Worm (Caenorhabditis elegans): ENCODE results near the gene C05G5.5.
A peak's percentile ranks its signal among the peaks of the same experiment; 100 is the strongest.

The C05G5.5 gene

ce11 chrX:14721098-14721497 is 39.8 kb downstream of the C05G5.5 start, which contains the start of gene F33C8.2:
F33C8.2 (plus strand) TSS chrX:14721398.
- TF ChIP-seq hnd-1 (tag; optimal IDR thresholded peaks at IDR 0.05) (no peak), pes-1 (GFP tag; IDR thresholded peaks at IDR 0.05) (no peak), ets-7 (tag; optimal IDR thresholded peaks at IDR 0.05) (no peak), scrt-1 (GFP tag; IDR thresholded peaks at IDR 0.05) (no peak), F13C5.2 (tag; optimal IDR thresholded peaks at IDR 0.05) (no peak), tra-4 (tag; optimal IDR thresholded peaks at IDR 0.05) (no peak), flt-1 (GFP tag; IDR thresholded peaks at IDR 0.05) (no peak), tbx-37 (GFP tag; conservative IDR thresholded peaks at IDR 0.05) (no peak)

- TF ChIP-seq ets-7 (tag; optimal IDR thresholded peaks at IDR 0.05) = no peak
- TF ChIP-seq hmbx-1 (tag; optimal IDR thresholded peaks at IDR 0.05) = no peak
- TF ChIP-seq aly-1 (tag; optimal IDR thresholded peaks at IDR 0.05) = no peak
- TF ChIP-seq pes-1 (GFP tag; IDR thresholded peaks at IDR 0.05) = no peak
- no peak for TF ChIP-seq hmg-4 (GFP tag; optimal IDR thresholded peaks at IDR 0.05)
- TF ChIP-seq B0310.2 (tag; optimal IDR thresholded peaks at IDR 0.05) = no peak
- no peak for TF ChIP-seq ceh-36 (tag; optimal IDR thresholded peaks at IDR 0.05)
- TF ChIP-seq tbx-11 (GFP tag; IDR thresholded peaks at IDR 0.05) = no peak
- TF ChIP-seq tbx-37 (GFP tag; conservative IDR thresholded peaks at IDR 0.05) = no peak
- TF ChIP-seq ceh-13 (GFP tag; optimal IDR thresholded peaks at IDR 0.05) = no peak
- TF ChIP-seq tra-4 (tag; optimal IDR thresholded peaks at IDR 0.05) = no peak
- no peak for TF ChIP-seq ama-1 (optimal IDR thresholded peaks at IDR 0.05)
Measured at ce11 chrX:14717782-14718181, 43.1 kb downstream of the C05G5.5 start.

- TF ChIP-seq sea-1 (GFP tag; conservative IDR thresholded peaks at IDR 0.05) = no peak
- no peak for TF ChIP-seq ama-1 (optimal IDR thresholded peaks at IDR 0.05)
- TF ChIP-seq ets-7 (tag; optimal IDR thresholded peaks at IDR 0.05) = no peak
- no peak for TF ChIP-seq hmbx-1 (tag; optimal IDR thresholded peaks at IDR 0.05)
- TF ChIP-seq scrt-1 (GFP tag; IDR thresholded peaks at IDR 0.05) = no peak
- no peak for TF ChIP-seq aly-1 (tag; optimal IDR thresholded peaks at IDR 0.05)
- TF ChIP-seq tra-4 (tag; optimal IDR thresholded peaks at IDR 0.05) = no peak
- TF ChIP-seq ceh-36 (tag; optimal IDR thresholded peaks at IDR 0.05) = no peak
Measured at ce11 chrX:14715459-14715858, 45.5 kb downstream of the C05G5.5 start.

ce11 chrX:14711168-14711629 is 49.7 kb downstream of the C05G5.5 start, which contains the start of gene atrn-1:
atrn-1 (plus strand) TSS chrX:14711579.
- TF ChIP-seq B0310.2 (tag; optimal IDR thresholded peaks at IDR 0.05) = no peak
- no peak for TF ChIP-seq tra-4 (tag; optimal IDR thresholded peaks at IDR 0.05)
- no peak for TF ChIP-seq tbx-37 (GFP tag; conservative IDR thresholded peaks at IDR 0.05)
- TF ChIP-seq F13C5.2 (tag; optimal IDR thresholded peaks at IDR 0.05) = no peak
- no peak for TF ChIP-seq aly-1 (tag; optimal IDR thresholded peaks at IDR 0.05)
- no peak for TF ChIP-seq ceh-36 (tag; optimal IDR thresholded peaks at IDR 0.05)
- TF ChIP-seq pes-1 (GFP tag; IDR thresholded peaks at IDR 0.05) = no peak
- no peak for TF ChIP-seq hmbx-1 (tag; optimal IDR thresholded peaks at IDR 0.05)
- TF ChIP-seq ets-7 (tag; optimal IDR thresholded peaks at IDR 0.05) = no peak
- no peak for TF ChIP-seq hnd-1 (tag; optimal IDR thresholded peaks at IDR 0.05)
- no peak for TF ChIP-seq sea-1 (GFP tag; conservative IDR thresholded peaks at IDR 0.05)
- no peak for TF ChIP-seq ama-1 (optimal IDR thresholded peaks at IDR 0.05)
- no peak for TF ChIP-seq tbx-11 (GFP tag; IDR thresholded peaks at IDR 0.05)
- no peak for TF ChIP-seq hmg-4 (GFP tag; optimal IDR thresholded peaks at IDR 0.05)
- no peak for TF ChIP-seq scrt-1 (GFP tag; IDR thresholded peaks at IDR 0.05)
- no peak for TF ChIP-seq ceh-13 (GFP tag; optimal IDR thresholded peaks at IDR 0.05)
- TF ChIP-seq flt-1 (GFP tag; IDR thresholded peaks at IDR 0.05) = no peak

ce11 chrX:14709591-14709990 is 51.3 kb downstream of the C05G5.5 start:
- TF ChIP-seq hnd-1 (tag; optimal IDR thresholded peaks at IDR 0.05) = no peak
- TF ChIP-seq hmg-4 (GFP tag; optimal IDR thresholded peaks at IDR 0.05) = no peak
- no peak for TF ChIP-seq aly-1 (tag; optimal IDR thresholded peaks at IDR 0.05)
- no peak for TF ChIP-seq sea-1 (GFP tag; conservative IDR thresholded peaks at IDR 0.05)
- no peak for TF ChIP-seq tbx-37 (GFP tag; conservative IDR thresholded peaks at IDR 0.05)
- TF ChIP-seq ceh-13 (GFP tag; optimal IDR thresholded peaks at IDR 0.05) = no peak
- no peak for TF ChIP-seq ama-1 (optimal IDR thresholded peaks at IDR 0.05)
- TF ChIP-seq B0310.2 (tag; optimal IDR thresholded peaks at IDR 0.05) = no peak
- no peak for TF ChIP-seq ets-7 (tag; optimal IDR thresholded peaks at IDR 0.05)
- no peak for TF ChIP-seq pes-1 (GFP tag; IDR thresholded peaks at IDR 0.05)
- no peak for TF ChIP-seq F13C5.2 (tag; optimal IDR thresholded peaks at IDR 0.05)
- no peak for TF ChIP-seq scrt-1 (GFP tag; IDR thresholded peaks at IDR 0.05)
- no peak for TF ChIP-seq flt-1 (GFP tag; IDR thresholded peaks at IDR 0.05)
- TF ChIP-seq ceh-36 (tag; optimal IDR thresholded peaks at IDR 0.05) = no peak
- no peak for TF ChIP-seq tra-4 (tag; optimal IDR thresholded peaks at IDR 0.05)
- TF ChIP-seq hmbx-1 (tag; optimal IDR thresholded peaks at IDR 0.05) = no peak
- no peak for TF ChIP-seq tbx-11 (GFP tag; IDR thresholded peaks at IDR 0.05)

ce11 chrX:14708176-14708642 is 52.7 kb downstream of the C05G5.5 start:
- TF ChIP-seq B0310.2 (tag; optimal IDR thresholded peaks at IDR 0.05) (peak; percentile 29), ets-7 (tag; optimal IDR thresholded peaks at IDR 0.05) (no peak), F13C5.2 (tag; optimal IDR thresholded peaks at IDR 0.05) (peak; percentile 84), aly-1 (tag; optimal IDR thresholded peaks at IDR 0.05) (peak; percentile 4), pes-1 (GFP tag; IDR thresholded peaks at IDR 0.05) (peak; percentile 56; the same call in 1 of the 2 replicates), scrt-1 (GFP tag; IDR thresholded peaks at IDR 0.05) (0 out of 2 replicates have a peak, but pooled peaks have one; percentile 35), hmg-4 (GFP tag; optimal IDR thresholded peaks at IDR 0.05) (peak; percentile 83), ama-1 (optimal IDR thresholded peaks at IDR 0.05) (no peak), hmbx-1 (tag; optimal IDR thresholded peaks at IDR 0.05) (no peak), sea-1 (GFP tag; conservative IDR thresholded peaks at IDR 0.05) (peak; percentile 8; the same call in 1 of the 2 replicates)

ce11 chrX:14706698-14707285 is 54.1 kb downstream of the C05G5.5 start, which contains the start of gene tmem-184:
tmem-184 (minus strand) TSS chrX:14706861.
- TF ChIP-seq ceh-36 (tag; optimal IDR thresholded peaks at IDR 0.05) (no peak), tra-4 (tag; optimal IDR thresholded peaks at IDR 0.05) (no peak), tbx-37 (GFP tag; conservative IDR thresholded peaks at IDR 0.05) (no peak), pes-1 (GFP tag; IDR thresholded peaks at IDR 0.05) (no peak)

All from whole organism, early embryonic.